Fruit fly (Drosophila melanogaster) whole organism, wandering third instar larva: Measurements from ENCODE around the gene mRpL36.
A peak's percentile ranks its signal among the peaks of the same experiment; 100 is the strongest.

ENCODE experiments used
- CG32264 ChIP-seq: fragments of 200-800 bp; sonication (Bioruptor generic); optimal IDR thresholded peaks from 2 replicates; lab custom pipeline; 2016; ENCODE audit warnings: missing biosample characterization, missing genetic modification characterization
- CG9705 ChIP-seq: fragments of 200-800 bp; sonication (Bioruptor generic); optimal IDR thresholded peaks from 2 replicates; lab custom pipeline; 2018; ENCODE audit warnings: missing biosample characterization, mild to moderate bottlenecking, missing genetic modification characterization
- CrebA ChIP-seq: fragments of 200-800 bp; sonication (Bioruptor generic); optimal IDR thresholded peaks from 2 replicates; lab custom pipeline; 2016; ENCODE audit warnings: missing biosample characterization, mild to moderate bottlenecking, missing genetic modification characterization, borderline replicate concordance
- Dfd ChIP-seq: fragments of >200 bp; optimal IDR thresholded peaks from 2 replicates; lab custom pipeline; 2017; ENCODE audit warnings: missing biosample characterization, missing genetic modification characterization
- HLH106 ChIP-seq: fragments of 200-800 bp; optimal IDR thresholded peaks from 3 replicates; lab custom pipeline; 2019; ENCODE audit warnings: missing biosample characterization, mild to moderate bottlenecking, missing genetic modification characterization, moderate library complexity
- Hnf4 ChIP-seq: fragments of 200-800 bp; sonication (Bioruptor generic); optimal IDR thresholded peaks from 2 replicates; lab custom pipeline; 2016; ENCODE audit warnings: missing biosample characterization, mild to moderate bottlenecking, missing genetic modification characterization
- Hr78 ChIP-seq: fragments of >200 bp; optimal IDR thresholded peaks from 2 replicates; lab custom pipeline; 2017; ENCODE audit warnings: missing biosample characterization, missing genetic modification characterization
- Hr83 ChIP-seq: fragments of 200-300 bp; sonication (Bioruptor generic); optimal IDR thresholded peaks from 2 replicates; lab custom pipeline; 2016; ENCODE audit warnings: missing biosample characterization, mild to moderate bottlenecking, missing genetic modification characterization, moderate library complexity; ENCODE audit not compliant: poor library complexity, severe bottlenecking
- Jra ChIP-seq: sonication (Bioruptor generic); optimal IDR thresholded peaks from 2 replicates; lab custom pipeline; 2016; ENCODE audit warnings: missing biosample characterization, missing genetic modification characterization
- Mio ChIP-seq: sonication (Bioruptor generic); optimal IDR thresholded peaks from 2 replicates; lab custom pipeline; 2016; ENCODE audit warnings: missing biosample characterization, missing genetic modification characterization
- Myc ChIP-seq: fragments of >200 bp; optimal IDR thresholded peaks from 2 replicates; lab custom pipeline; 2017
- N ChIP-seq: fragments of >200 bp; optimal IDR thresholded peaks from 2 replicates; lab custom pipeline; 2018; ENCODE audit warnings: missing biosample characterization, missing external identifiers, missing genetic modification characterization
- Rel ChIP-seq, 2 experiments: fragments of 200-800 bp; sonication (Bioruptor generic) in 1 of 2; optimal IDR thresholded peaks; 2 replicates in 1 of 2; 3 replicates in 1 of 2; lab custom pipeline; 2016 to 2019; ENCODE audit warnings: mild to moderate bottlenecking in 2 of 2, missing biosample characterization in 2 of 2, missing genetic modification characterization in 2 of 2, moderate library complexity in 1 of 2
- Sp1 ChIP-seq: fragments of 200-800 bp; sonication (Bioruptor generic); optimal IDR thresholded peaks from 3 replicates; lab custom pipeline; 2019; ENCODE audit warnings: missing biosample characterization, mild to moderate bottlenecking, missing genetic modification characterization, moderate library complexity
- Vsx2 ChIP-seq: fragments of 200-300, 225-300 bp; sonication (Bioruptor generic); optimal IDR thresholded peaks from 2 replicates; lab custom pipeline; 2018; ENCODE audit warnings: missing biosample characterization, missing genetic modification characterization; ENCODE audit not compliant: partially characterized antibody
- brk ChIP-seq: fragments of 200-800 bp; sonication (Bioruptor generic); optimal IDR thresholded peaks from 2 replicates; lab custom pipeline; 2016; ENCODE audit warnings: missing biosample characterization, mild to moderate bottlenecking, missing genetic modification characterization
- dl ChIP-seq, 2 experiments: fragments of 175-275, 200-275 bp in 1 of 2; fragments of 200-275 bp in 1 of 2; sonication (Bioruptor generic); optimal IDR thresholded peaks; lab custom pipeline; 2018; ENCODE audit warnings: mild to moderate bottlenecking in 2 of 2, missing biosample characterization in 2 of 2, missing genetic modification characterization in 2 of 2, moderate library complexity in 2 of 2; ENCODE audit not compliant: partially characterized antibody in 2 of 2, insufficient read depth in 1 of 2
- dmrt93B ChIP-seq: fragments of 200-800 bp; sonication (Bioruptor generic); optimal IDR thresholded peaks from 2 replicates; lab custom pipeline; 2018; ENCODE audit warnings: missing biosample characterization, mild to moderate bottlenecking, missing genetic modification characterization
- dsf ChIP-seq: sonication (Bioruptor generic); optimal IDR thresholded peaks from 2 replicates; lab custom pipeline; 2016; ENCODE audit warnings: missing biosample characterization, missing genetic modification characterization, borderline replicate concordance
- ey ChIP-seq: fragments of 200-800 bp; sonication (Bioruptor generic); optimal IDR thresholded peaks from 2 replicates; lab custom pipeline; 2016; ENCODE audit warnings: missing biosample characterization, missing genetic modification characterization
- foxo ChIP-seq, 2 experiments: fragments of 200-800 bp; sonication (Bioruptor generic); optimal IDR thresholded peaks; 2 replicates in 1 of 2; 3 replicates in 1 of 2; lab custom pipeline; 2016 to 2017; ENCODE audit warnings: missing biosample characterization in 2 of 2, missing genetic modification characterization in 2 of 2
- fru ChIP-seq: fragments of 200-800 bp; sonication (Bioruptor generic); optimal IDR thresholded peaks from 3 replicates; lab custom pipeline; 2016; ENCODE audit warnings: missing biosample characterization, mild to moderate bottlenecking, missing genetic modification characterization
- h ChIP-seq: fragments of 200-800 bp; sonication (Bioruptor generic); optimal IDR thresholded peaks from 3 replicates; lab custom pipeline; 2016; ENCODE audit warnings: missing biosample characterization, mild to moderate bottlenecking, missing genetic modification characterization
- jim ChIP-seq: fragments of 175-275, 200-325 bp; sonication (Bioruptor generic); optimal IDR thresholded peaks from 2 replicates; lab custom pipeline; 2016; ENCODE audit warnings: missing biosample characterization, mild to moderate bottlenecking, missing genetic modification characterization
- lola ChIP-seq: fragments of >200 bp; optimal IDR thresholded peaks from 2 replicates; lab custom pipeline; 2017; ENCODE audit warnings: missing biosample characterization, missing genetic modification characterization
- pan ChIP-seq: fragments of >200 bp; optimal IDR thresholded peaks from 2 replicates; lab custom pipeline; 2017
- rgr ChIP-seq: fragments of 200-800 bp; sonication (Bioruptor generic); optimal IDR thresholded peaks from 3 replicates; lab custom pipeline; 2016; ENCODE audit warnings: missing biosample characterization, mild to moderate bottlenecking, missing genetic modification characterization
- tai ChIP-seq: sonication (Bioruptor generic); optimal IDR thresholded peaks from 2 replicates; lab custom pipeline; 2016; ENCODE audit warnings: missing biosample characterization, missing genetic modification characterization
- usp ChIP-seq: fragments of >200 bp; optimal IDR thresholded peaks from 2 replicates; lab custom pipeline; 2017; ENCODE audit warnings: missing biosample characterization, missing genetic modification characterization
- woc ChIP-seq: sonication (Bioruptor generic); optimal IDR thresholded peaks from 2 replicates; lab custom pipeline; 2016; ENCODE audit warnings: missing biosample characterization, mild to moderate bottlenecking, missing genetic modification characterization

The mRpL36 gene

DNA sequence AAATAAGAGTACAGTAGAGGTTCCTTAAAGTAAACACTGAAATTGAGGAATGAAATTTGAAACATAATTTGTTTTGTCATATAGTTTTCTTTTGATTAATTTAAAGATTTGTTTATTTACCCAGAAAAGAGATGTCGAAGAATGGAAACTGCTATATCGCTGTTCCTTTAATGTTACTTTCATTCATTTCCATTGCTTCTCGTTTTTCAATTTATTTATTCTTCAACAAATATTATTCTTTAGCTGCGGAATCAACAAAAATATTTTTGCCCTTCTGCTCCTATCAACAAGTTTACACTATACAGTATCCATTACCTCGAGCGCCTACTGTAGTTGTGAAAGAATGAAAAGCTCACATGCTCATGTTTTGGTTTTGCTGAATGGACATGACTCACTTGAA lies 48.8 kb downstream of the mRpL36 start:
- TF ChIP-seq Hnf4 (no peak), h (GFP tag; lab: Kevin White, UChicago) (peak; percentile 18), fru (GFP tag; lab: Kevin White, UChicago) (peak; percentile 6), usp (GFP tag; lab: Kevin White, UChicago) (no peak), jim (GFP tag; lab: Kevin White, UChicago) (no peak), HLH106 (tag; lab: Kevin White, UChicago) (peak; percentile 19), rgr (GFP tag; lab: Kevin White, UChicago) (no peak), dmrt93B (GFP tag; lab: Kevin White, UChicago) (no peak), Mio (GFP tag; lab: Kevin White, UChicago) (no peak), Vsx2 (GFP tag; lab: Kevin White, UChicago) (no peak), dl (GFP tag; optimal IDR thresholded peaks at IDR 0.05; lab: Kevin White, UChicago; ENCODE audit: insufficient read depth in 1 of 2, partially characterized antibody in 2 of 2) (no peak), Dfd (no peak), Rel (GFP tag; optimal IDR thresholded peaks at IDR 0.05; lab: Kevin White, UChicago) (no peak), Rel (tag; optimal IDR thresholded peaks at IDR 0.05; lab: Kevin White, UChicago) (no peak), woc (GFP tag; lab: Kevin White, UChicago) (no peak), foxo (GFP tag; optimal IDR thresholded peaks at IDR 0.05; lab: Kevin White, UChicago) (peak in 1 of 2 experiments; percentile 26), CG32264 (no peak), Myc (lab: Kevin White, UChicago) (no peak), Jra (GFP tag; lab: Kevin White, UChicago) (no peak), brk (no peak), dsf (GFP tag; lab: Kevin White, UChicago) (no peak), lola (no peak), ey (GFP tag; lab: Kevin White, UChicago) (no peak), Hr78 (GFP tag; lab: Kevin White, UChicago) (no peak), pan (lab: Kevin White, UChicago) (no peak), CrebA (no peak)

- no peak for TF ChIP-seq tai
- no peak for TF ChIP-seq Hr83
- no peak for TF ChIP-seq usp (GFP tag; lab: Kevin White, UChicago)
- TF ChIP-seq h (GFP tag; lab: Kevin White, UChicago) = no peak
- no peak for TF ChIP-seq brk
- TF ChIP-seq Sp1 (GFP tag; lab: Kevin White, UChicago) = no peak
- no peak for TF ChIP-seq ey (GFP tag; lab: Kevin White, UChicago)
- TF ChIP-seq CG9705 (GFP tag; lab: Kevin White, UChicago) = no peak
- no peak for TF ChIP-seq rgr (GFP tag; lab: Kevin White, UChicago)
- TF ChIP-seq N = no peak
- no peak for TF ChIP-seq Hr78 (GFP tag; lab: Kevin White, UChicago)
- no peak for TF ChIP-seq Jra (GFP tag; lab: Kevin White, UChicago)
Measured at dm6 chr3L:8074944-8075343, 50.0 kb downstream of the mRpL36 start.
